Worm (Caenorhabditis elegans): ENCODE results near the gene grd-5.

grd-5 gene

ce11 chrV:8657911-8658310 lies 39.1 kb downstream of the grd-5 start:
- TF ChIP-seq nhr-11 (tag; optimal IDR thresholded peaks at IDR 0.05) (no peak), ets-4 (tag; optimal IDR thresholded peaks at IDR 0.05) (no peak), mec-3 (tag; optimal IDR thresholded peaks at IDR 0.05; ENCODE audit: borderline replicate concordance) (no peak), C38D4.7 (GFP tag; optimal IDR thresholded peaks at IDR 0.05) (no peak), pqm-1 (tag; optimal IDR thresholded peaks at IDR 0.05) (no peak), gmeb-2 (tag; optimal IDR thresholded peaks at IDR 0.05) (no peak), unc-42 (tag; optimal IDR thresholded peaks at IDR 0.05) (no peak), ceh-2 (tag; optimal IDR thresholded peaks at IDR 0.05) (no peak), pat-9 (tag; optimal IDR thresholded peaks at IDR 0.05) (no peak), ahr-1 (tag; optimal IDR thresholded peaks at IDR 0.05) (no peak), dmd-4 (tag; optimal IDR thresholded peaks at IDR 0.05; ENCODE audit: borderline replicate concordance) (no peak), dve-1 (tag; optimal IDR thresholded peaks at IDR 0.05) (no peak), ceh-48 (tag; optimal IDR thresholded peaks at IDR 0.05) (no peak), lin-11 (tag; optimal IDR thresholded peaks at IDR 0.05) (no peak), elt-2 (tag; optimal IDR thresholded peaks at IDR 0.05) (no peak), ref-2 (tag; optimal IDR thresholded peaks at IDR 0.05) (no peak)

DNA sequence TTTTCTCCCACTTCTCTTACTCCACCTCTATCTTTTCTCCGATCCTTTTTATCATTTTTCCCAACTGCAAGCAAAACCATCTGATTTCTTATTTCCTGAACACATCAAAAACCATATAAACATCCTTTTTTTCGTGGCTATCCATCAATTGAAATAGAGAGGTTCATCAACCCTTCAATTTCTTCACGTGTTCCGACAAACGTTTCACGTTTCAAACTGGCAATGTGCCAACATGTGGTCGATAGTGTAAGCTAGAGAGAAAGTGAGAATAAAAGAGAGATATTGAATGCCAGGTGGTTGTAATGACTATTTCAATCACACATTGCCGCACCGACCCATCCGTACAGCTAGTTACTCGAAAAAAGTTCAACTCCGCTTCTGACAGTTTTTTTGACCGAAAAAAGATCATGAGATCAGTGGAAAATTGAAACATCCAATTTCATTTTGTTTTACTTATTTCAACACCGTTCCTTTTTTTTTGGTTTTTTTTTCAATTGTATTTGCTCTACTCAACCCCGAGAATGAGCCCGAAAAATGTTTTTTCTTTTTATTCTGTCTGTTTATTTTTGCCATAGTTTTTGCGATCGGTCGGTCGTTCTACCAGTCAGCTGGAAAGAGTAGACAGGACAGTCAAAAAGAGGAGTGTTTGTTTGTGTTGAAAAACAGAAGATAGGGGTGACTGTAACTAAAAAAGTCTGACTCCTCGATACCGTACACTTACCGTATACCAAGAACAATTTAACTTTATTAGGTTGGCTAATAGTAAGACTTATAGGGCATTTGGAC lies 39.9 kb downstream of the grd-5 start:
- TF ChIP-seq eyg-1 (tag; optimal IDR thresholded peaks at IDR 0.05) (no peak), pax-1 (tag; optimal IDR thresholded peaks at IDR 0.05) (no peak), unc-3 (GFP tag; conservative IDR thresholded peaks at IDR 0.05) (no peak), unc-3 (tag; optimal IDR thresholded peaks at IDR 0.05) (no peak), ceh-18 (tag; optimal IDR thresholded peaks at IDR 0.05) (peak; percentile 49), unc-55 (GFP tag; optimal IDR thresholded peaks at IDR 0.05) (peak; percentile 37), hlh-8 (tag; optimal IDR thresholded peaks at IDR 0.05) (peak; percentile 34), rnt-1 (tag; optimal IDR thresholded peaks at IDR 0.05) (peak; percentile 56)

DNA sequence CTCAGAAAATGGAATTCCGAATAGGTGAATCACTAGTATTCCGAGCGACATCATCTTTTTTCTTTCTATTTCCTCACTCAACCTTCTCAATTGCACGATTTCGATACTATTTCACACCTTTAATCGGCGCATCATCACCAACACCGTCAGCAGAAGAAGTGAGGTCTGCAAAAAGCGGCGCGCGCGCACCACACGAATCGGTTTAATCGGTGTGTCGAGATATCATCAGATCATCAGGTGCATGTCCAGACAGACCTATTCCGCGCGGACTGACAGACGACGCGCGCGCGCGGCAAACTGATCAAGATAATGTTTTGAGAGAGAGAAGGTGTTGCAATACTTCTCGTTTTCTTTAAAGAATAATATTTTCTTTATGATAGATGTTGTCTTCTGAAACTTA lies 41.6 kb downstream of the grd-5 start:
- TF ChIP-seq gmeb-2 (tag; optimal IDR thresholded peaks at IDR 0.05), result no peak
- TF ChIP-seq rnt-1 (tag; optimal IDR thresholded peaks at IDR 0.05), result peak; percentile 20

- TF ChIP-seq elt-2 (tag; optimal IDR thresholded peaks at IDR 0.05) (peak; percentile 98), rnt-1 (tag; optimal IDR thresholded peaks at IDR 0.05) (peak; percentile 22), nhr-232 (tag; optimal IDR thresholded peaks at IDR 0.05) (no peak), odd-2 (tag; optimal IDR thresholded peaks at IDR 0.05) (no peak), fax-1 (tag; optimal IDR thresholded peaks at IDR 0.05) (no peak), pqm-1 (tag; optimal IDR thresholded peaks at IDR 0.05) (peak; percentile 37), ceh-45 (GFP tag; IDR thresholded peaks at IDR 0.05) (no peak), pag-3 (tag; optimal IDR thresholded peaks at IDR 0.05; ENCODE audit: borderline replicate concordance) (no peak), sox-2 (GFP tag; IDR thresholded peaks at IDR 0.05) (no peak), ztf-16 (tag; optimal IDR thresholded peaks at IDR 0.05) (no peak), eyg-1 (tag; optimal IDR thresholded peaks at IDR 0.05) (no peak), ceh-30 (tag; optimal IDR thresholded peaks at IDR 0.05) (no peak), pros-1 (tag; optimal IDR thresholded peaks at IDR 0.05) (no peak), fkh-10 (GFP tag; optimal IDR thresholded peaks at IDR 0.05) (no peak), npax-4 (tag; optimal IDR thresholded peaks at IDR 0.05) (no peak)
These were observed 42.6 kb downstream of the grd-5 start for ce11 chrV:8661241-8661954.
